Worm (Caenorhabditis elegans) whole organism, early embryonic: ENCODE measurements around the gene C06B3.6.

Experiments
- B0310.2 ChIP-seq: sonication (generic microtip); optimal IDR thresholded peaks from 2 replicates; lab custom pipeline; 2016; ENCODE audit warnings: mild to moderate bottlenecking, missing genetic modification characterization, missing compliant biosample characterization
- F13C5.2 ChIP-seq: sonication (generic microtip); optimal IDR thresholded peaks from 2 replicates; lab custom pipeline; 2017; ENCODE audit warnings: mild to moderate bottlenecking, missing genetic modification characterization, inconsistent platforms, missing compliant biosample characterization
- aly-1 ChIP-seq: sonication (generic microtip); optimal IDR thresholded peaks from 2 replicates; lab custom pipeline; 2016; ENCODE audit warnings: missing genetic modification characterization, missing compliant biosample characterization
- ama-1 ChIP-seq: fragments of 150-350 bp; optimal IDR thresholded peaks from 2 replicates; lab custom pipeline; 2014
- ceh-13 ChIP-seq: fragments of 200-800 bp; sonication (Bioruptor generic); optimal IDR thresholded peaks from 2 replicates; lab custom pipeline; 2018; ENCODE audit warnings: mild to moderate bottlenecking, missing genetic modification characterization, missing compliant biosample characterization
- ceh-36 ChIP-seq: sonication (generic microtip); optimal IDR thresholded peaks from 2 replicates; lab custom pipeline; 2016; ENCODE audit warnings: missing genetic modification characterization, inconsistent platforms, missing compliant biosample characterization
- ets-7 ChIP-seq: sonication (generic microtip); optimal IDR thresholded peaks from 2 replicates; lab custom pipeline; 2016; ENCODE audit warnings: missing genotype, missing genetic modification characterization, missing compliant biosample characterization
- flt-1 ChIP-seq: fragments of 200-800 bp; sonication (Bioruptor generic); IDR thresholded peaks from 2 replicates; pipeline ENCODE4 v1.3.6; 2022; ENCODE audit warnings: missing genetic modification characterization, missing compliant biosample characterization
- hmbx-1 ChIP-seq: sonication (generic microtip); optimal IDR thresholded peaks from 2 replicates; lab custom pipeline; 2016; ENCODE audit warnings: mild to moderate bottlenecking, missing genetic modification characterization, missing compliant biosample characterization
- hmg-4 ChIP-seq: fragments of 200-800 bp; sonication (Bioruptor generic); optimal IDR thresholded peaks from 2 replicates; lab custom pipeline; 2018; ENCODE audit warnings: mild to moderate bottlenecking, missing genetic modification characterization, missing compliant biosample characterization
- hnd-1 ChIP-seq: sonication (generic microtip); optimal IDR thresholded peaks from 2 replicates; lab custom pipeline; 2016; ENCODE audit warnings: missing genetic modification characterization, missing compliant biosample characterization
- pes-1 ChIP-seq: fragments of 200-800 bp; sonication (Bioruptor generic); IDR thresholded peaks from 2 replicates; pipeline ENCODE4 v1.3.6; 2022; ENCODE audit warnings: missing genetic modification reagents, missing genetic modification characterization, missing compliant biosample characterization
- scrt-1 ChIP-seq: fragments of 200-800 bp; sonication (Bioruptor generic); IDR thresholded peaks from 2 replicates; pipeline ENCODE4 v1.3.6; 2022; ENCODE audit warnings: missing genetic modification characterization, missing compliant biosample characterization
- sea-1 ChIP-seq: fragments of 200-800 bp; sonication (Bioruptor generic); conservative IDR thresholded peaks from 2 replicates; pipeline ENCODE4 v1.3.6; 2022; ENCODE audit warnings: missing genetic modification characterization, missing compliant biosample characterization
- tbx-11 ChIP-seq: fragments of 200-800 bp; sonication (Bioruptor generic); IDR thresholded peaks from 2 replicates; pipeline ENCODE4 v1.3.6; 2022; ENCODE audit warnings: missing genetic modification characterization, missing compliant biosample characterization
- tbx-37 ChIP-seq: fragments of 200-800 bp; sonication (Bioruptor generic); conservative IDR thresholded peaks from 2 replicates; pipeline ENCODE4 v1.3.6; 2022; ENCODE audit warnings: missing genetic modification reagents, missing genetic modification characterization, missing compliant biosample characterization
- tra-4 ChIP-seq: sonication (generic microtip); optimal IDR thresholded peaks from 2 replicates; lab custom pipeline; 2017; ENCODE audit warnings: missing genetic modification characterization, missing compliant biosample characterization

Gene C06B3.6

DNA sequence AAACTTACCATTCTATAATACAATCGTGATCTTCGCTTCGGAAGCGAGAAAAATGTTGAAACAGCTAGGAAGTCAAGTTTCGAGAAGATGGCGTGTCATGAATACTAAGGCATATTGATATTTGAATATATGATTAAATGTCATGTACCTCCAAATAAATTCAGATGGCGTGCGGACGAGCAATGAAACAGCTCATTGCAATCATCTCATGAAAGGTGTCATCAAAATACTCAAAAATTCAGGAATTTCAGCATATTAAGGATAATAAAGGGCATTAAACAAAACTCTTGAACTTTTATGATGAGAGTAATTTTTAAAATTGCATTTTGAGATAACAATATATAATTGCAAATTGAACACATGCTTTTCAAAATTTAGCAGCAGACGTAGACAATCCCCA is 6.6 kb upstream of the C06B3.6 start, which contains the start of gene gcy-32:
Gene gcy-32, minus strand, starts transcription at position 101 of the 400 bp plus-strand sequence.
- TF ChIP-seq pes-1 (GFP tag; lab: Robert Waterston, UW) (no peak), sea-1 (no peak), hnd-1 (no peak), tbx-11 (GFP tag; lab: Robert Waterston, UW) (no peak)

DNA sequence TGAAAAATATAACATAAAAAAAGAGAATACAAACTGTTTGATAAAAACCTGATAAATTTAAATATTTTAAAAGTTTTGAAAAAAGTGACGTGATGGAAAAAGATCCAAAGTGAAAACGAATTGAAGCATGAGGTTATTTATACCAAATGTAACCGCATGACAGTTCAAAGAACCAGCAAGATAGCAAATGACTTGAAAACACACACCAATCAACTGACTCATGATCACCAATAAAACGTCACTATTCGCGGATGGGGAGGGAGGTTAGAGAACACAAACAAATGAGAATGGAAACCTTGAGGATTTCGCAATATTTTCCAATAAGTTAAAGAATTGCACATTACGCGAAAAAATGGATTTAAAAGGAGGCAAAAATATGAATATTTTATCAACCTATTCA is 633 bp upstream of the C06B3.6 start, which contains the start of gene C06B3.7:
Gene C06B3.7, plus strand, starts transcription at position 287 of the 400 bp plus-strand sequence.
- TF ChIP-seq flt-1 (GFP tag; lab: Robert Waterston, UW) (no peak), aly-1 (tag; lab: Kevin White, UChicago) (no peak), tbx-11 (GFP tag; lab: Robert Waterston, UW) (no peak), ets-7 (tag; lab: Kevin White, UChicago) (no peak), ama-1 (no peak), sea-1 (no peak), ceh-36 (no peak), scrt-1 (GFP tag; lab: Robert Waterston, UW) (no peak), F13C5.2 (tag; lab: Kevin White, UChicago) (no peak), B0310.2 (tag; lab: Kevin White, UChicago) (no peak), hmg-4 (GFP tag; lab: Kevin White, UChicago) (no peak), hnd-1 (no peak), hmbx-1 (tag; lab: Kevin White, UChicago) (no peak), tra-4 (tag; lab: Kevin White, UChicago) (no peak)

DNA sequence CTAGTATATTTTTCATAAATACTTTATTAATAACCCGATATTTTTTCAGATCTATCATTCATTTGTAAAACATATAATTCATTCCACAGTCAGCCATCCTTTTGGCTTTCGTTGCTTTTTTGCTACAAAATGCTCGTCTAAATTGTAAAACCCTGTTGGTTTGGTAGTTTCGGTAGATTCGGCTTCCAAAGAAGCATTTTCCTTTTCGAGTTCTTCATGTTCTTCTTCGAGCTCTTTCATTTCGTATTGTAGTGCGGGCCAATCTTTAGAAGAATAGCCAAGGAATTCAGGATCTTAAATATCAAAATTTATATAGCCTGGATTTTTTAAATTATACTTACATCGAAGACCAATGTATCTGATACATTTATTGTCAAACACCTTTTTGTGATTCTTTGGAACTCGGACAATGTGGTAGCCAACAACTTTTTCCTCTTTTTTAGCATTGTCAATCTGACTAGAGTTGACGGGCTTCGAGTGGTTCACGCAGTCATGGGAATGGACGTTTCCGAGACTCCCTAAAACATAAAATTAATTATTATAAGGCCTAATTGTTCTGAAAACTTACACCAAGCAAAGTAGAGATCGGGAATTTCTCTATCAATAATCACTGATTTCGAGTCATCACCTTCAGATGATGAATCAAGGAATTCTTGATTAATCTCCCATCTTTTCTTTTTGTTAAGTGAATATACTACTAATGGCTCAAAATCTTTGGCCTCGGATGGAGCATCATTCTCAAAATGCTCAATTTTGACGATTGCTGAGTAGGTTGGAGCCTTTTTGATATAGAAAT is 449 bp downstream of the C06B3.6 start:
- TF ChIP-seq tra-4 (tag; lab: Kevin White, UChicago) (no peak), ceh-36 (no peak), hmg-4 (GFP tag; lab: Kevin White, UChicago) (no peak), pes-1 (GFP tag; lab: Robert Waterston, UW) (no peak), F13C5.2 (tag; lab: Kevin White, UChicago) (no peak), ama-1 (no peak), hmbx-1 (tag; lab: Kevin White, UChicago) (no peak), ceh-13 (GFP tag; lab: Kevin White, UChicago) (no peak), flt-1 (GFP tag; lab: Robert Waterston, UW) (no peak)

DNA sequence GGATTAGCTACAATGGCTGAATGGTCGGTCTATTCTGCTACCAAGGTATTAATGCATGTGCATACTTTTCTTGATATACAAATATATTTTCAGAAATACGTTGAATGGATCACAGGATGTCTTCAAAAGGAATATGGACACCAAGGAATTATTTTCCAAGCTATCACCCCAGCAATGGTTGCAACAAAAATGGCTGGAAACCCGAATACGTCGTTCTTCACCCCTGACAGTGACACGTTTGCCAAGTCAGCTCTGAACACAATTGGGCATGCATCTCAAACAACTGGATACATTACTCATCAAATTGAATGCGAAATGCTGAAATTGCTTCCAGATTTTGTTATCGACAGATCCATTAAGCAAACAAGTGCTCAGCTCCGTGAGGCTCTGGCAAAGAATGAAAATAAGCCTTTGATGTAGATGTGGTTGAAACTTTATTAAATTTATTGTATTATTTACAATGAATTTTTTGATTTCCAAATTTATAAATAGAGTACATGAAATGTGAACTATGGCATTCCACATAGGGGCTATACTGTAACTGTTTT is 1.1 kb downstream of the C06B3.6 start:
- no peak for TF ChIP-seq ets-7 (tag; lab: Kevin White, UChicago)
- no peak for TF ChIP-seq ama-1
- TF ChIP-seq hmg-4 (GFP tag; lab: Kevin White, UChicago): no peak

DNA sequence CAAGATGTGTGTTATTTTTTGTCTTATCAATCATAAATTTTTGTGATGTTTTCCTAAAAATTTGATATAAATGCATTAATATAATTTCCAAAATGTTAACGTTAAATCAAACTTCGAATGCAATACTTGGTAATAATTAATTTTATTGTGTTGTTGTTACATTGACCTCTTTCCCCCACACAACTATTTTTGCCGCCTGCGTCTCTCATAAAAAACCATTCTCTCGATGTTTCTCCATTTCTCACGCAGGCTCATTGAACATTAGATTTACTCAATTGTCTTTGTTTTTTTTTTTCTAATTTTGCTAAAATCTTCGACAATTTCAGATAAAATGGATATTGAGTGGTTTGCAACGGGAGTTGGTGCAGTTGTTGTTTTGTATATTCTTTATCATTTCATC is 2.6 kb downstream of the C06B3.6 start, which contains the start of gene stdh-1:
Gene stdh-1, plus strand, starts transcription at position 327 of the 400 bp plus-strand sequence.
- TF ChIP-seq ets-7 (tag; lab: Kevin White, UChicago) (no peak), sea-1 (no peak), B0310.2 (tag; lab: Kevin White, UChicago) (no peak), tbx-37 (GFP tag; lab: Robert Waterston, UW) (no peak), aly-1 (tag; lab: Kevin White, UChicago) (no peak), tra-4 (tag; lab: Kevin White, UChicago) (no peak), flt-1 (GFP tag; lab: Robert Waterston, UW) (no peak)

DNA sequence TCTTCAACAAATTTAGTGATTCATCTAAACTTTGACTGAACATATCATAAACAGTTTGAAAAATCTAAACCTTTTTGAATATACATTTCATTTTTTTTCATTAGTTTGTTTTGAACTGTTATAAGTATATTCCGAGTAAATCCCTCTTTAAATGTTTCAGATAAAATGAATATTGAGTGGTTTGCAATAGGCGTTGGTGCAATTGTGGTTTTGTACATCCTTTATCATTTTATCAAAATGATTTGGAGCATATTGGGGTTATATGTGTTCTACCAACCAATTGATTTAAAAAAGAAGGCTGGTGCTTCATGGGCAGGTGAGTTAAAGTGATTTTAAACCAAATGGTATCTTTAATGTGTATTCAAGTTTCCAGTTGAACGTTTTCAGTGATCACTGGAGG is 4.3 kb downstream of the C06B3.6 start, which contains the start of gene stdh-3:
Gene stdh-3, plus strand, starts transcription at position 166 of the 400 bp plus-strand sequence.
- TF ChIP-seq tbx-11 (GFP tag; lab: Robert Waterston, UW) (no peak), ceh-13 (GFP tag; lab: Kevin White, UChicago) (no peak), hmg-4 (GFP tag; lab: Kevin White, UChicago) (no peak), aly-1 (tag; lab: Kevin White, UChicago) (no peak), B0310.2 (tag; lab: Kevin White, UChicago) (no peak), ceh-36 (no peak), hnd-1 (no peak), hmbx-1 (tag; lab: Kevin White, UChicago) (no peak), flt-1 (GFP tag; lab: Robert Waterston, UW) (no peak), sea-1 (no peak), tbx-37 (GFP tag; lab: Robert Waterston, UW) (no peak), ets-7 (tag; lab: Kevin White, UChicago) (no peak), pes-1 (GFP tag; lab: Robert Waterston, UW) (no peak), ama-1 (no peak), F13C5.2 (tag; lab: Kevin White, UChicago) (no peak), scrt-1 (GFP tag; lab: Robert Waterston, UW) (no peak), tra-4 (tag; lab: Kevin White, UChicago) (no peak)

DNA sequence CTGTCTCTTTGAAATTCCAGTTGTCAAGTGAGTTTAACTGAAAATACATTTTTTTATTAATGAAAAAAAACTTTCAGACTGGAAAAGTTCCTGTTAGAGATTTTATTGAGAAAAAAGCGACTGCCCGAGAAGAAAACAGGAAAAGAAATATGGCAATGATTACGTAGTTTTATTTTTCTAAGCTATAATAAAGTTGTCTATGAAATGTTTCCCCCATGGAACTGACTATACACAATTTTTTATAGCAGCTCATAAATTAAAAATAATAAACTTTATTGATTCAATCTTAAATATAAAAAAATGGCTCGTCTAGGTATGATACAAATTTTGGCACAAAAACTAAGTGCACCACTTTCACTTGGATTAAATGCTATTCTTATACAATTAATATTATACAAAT is 6.3 kb downstream of the C06B3.6 start, which contains the start of gene C06B3.1:
Gene C06B3.1, plus strand, starts transcription at position 301 of the 400 bp plus-strand sequence.
- TF ChIP-seq hmg-4 (GFP tag; lab: Kevin White, UChicago) (no peak), ceh-36 (no peak), hmbx-1 (tag; lab: Kevin White, UChicago) (no peak), sea-1 (no peak), pes-1 (GFP tag; lab: Robert Waterston, UW) (no peak), F13C5.2 (tag; lab: Kevin White, UChicago) (no peak), tra-4 (tag; lab: Kevin White, UChicago) (no peak), ama-1 (no peak), tbx-37 (GFP tag; lab: Robert Waterston, UW) (no peak), tbx-11 (GFP tag; lab: Robert Waterston, UW) (no peak), scrt-1 (GFP tag; lab: Robert Waterston, UW) (no peak), B0310.2 (tag; lab: Kevin White, UChicago) (no peak), flt-1 (GFP tag; lab: Robert Waterston, UW) (no peak), hnd-1 (no peak), aly-1 (tag; lab: Kevin White, UChicago) (no peak)
